Worm (Caenorhabditis elegans) whole organism, L4 larva: ENCODE results near the gene F01F1.14.

Source experiments
- F44E2.7 ChIP-seq: fragments of 200-800 bp; sonication (Bioruptor generic); IDR thresholded peaks from 2 replicates; pipeline ENCODE4 v2.1.2; 2022; ENCODE audit warnings: missing genetic modification characterization, missing compliant biosample characterization
- R02D3.7 ChIP-seq: fragments of 150-350 bp; sonication (generic microtip); optimal IDR thresholded peaks from 3 replicates; lab custom pipeline; 2014; ENCODE audit warnings: missing biosample characterization, missing genetic modification characterization
- T20F7.1 ChIP-seq: fragments of 200-800 bp; sonication (Bioruptor generic); optimal IDR thresholded peaks from 2 replicates; lab custom pipeline; 2018; ENCODE audit warnings: mild to moderate bottlenecking, missing genetic modification characterization, missing compliant biosample characterization
- Y48G9A.11 ChIP-seq: fragments of 200-800 bp; sonication (Bioruptor generic); IDR thresholded peaks from 2 replicates; pipeline ENCODE4 v1.3.6; 2022; ENCODE audit warnings: missing genetic modification reagents, missing genetic modification characterization, missing compliant biosample characterization
- ZK337.2 ChIP-seq: fragments of 200-800 bp; sonication (Bioruptor generic); IDR thresholded peaks from 2 replicates; pipeline ENCODE4 v1.3.6; 2022; ENCODE audit warnings: missing genetic modification reagents, missing genetic modification characterization, missing compliant biosample characterization
- ZK546.5 ChIP-seq, 2 experiments: sonication (generic microtip); optimal IDR thresholded peaks; 2 replicates each; lab custom pipeline; 2017; ENCODE audit warnings: missing biosample characterization in 2 of 2, missing genetic modification characterization in 2 of 2
- aha-1 ChIP-seq: fragments of 150-350 bp; peaks from one replicate; lab custom pipeline; 2014; ENCODE audit warnings: missing biosample characterization, missing genetic modification characterization
- ama-1 ChIP-seq: fragments of 150-350 bp; optimal IDR thresholded peaks from 2 replicates; lab custom pipeline; 2014; ENCODE audit warnings: inconsistent platforms, mixed read lengths
- ceh-62 ChIP-seq: sonication (generic microtip); optimal IDR thresholded peaks from 2 replicates; lab custom pipeline; 2017; ENCODE audit warnings: missing biosample characterization, missing genetic modification characterization
- ceh-82 ChIP-seq: sonication (generic microtip); optimal IDR thresholded peaks from 2 replicates; lab custom pipeline; 2017; ENCODE audit warnings: missing biosample characterization, missing genetic modification characterization
- ctbp-1 ChIP-seq: fragments of 200-800 bp; sonication (Bioruptor generic); IDR thresholded peaks from 2 replicates; pipeline ENCODE4 v1.3.6; 2022; ENCODE audit warnings: missing genetic modification reagents, missing genetic modification characterization, missing compliant biosample characterization
- daf-8 ChIP-seq: fragments of 200-800 bp; sonication (Bioruptor generic); IDR thresholded peaks from 2 replicates; pipeline ENCODE4 v1.3.6; 2022; ENCODE audit warnings: missing genetic modification characterization, missing compliant biosample characterization
- dmd-6 ChIP-seq: fragments of 200-800 bp; sonication (Bioruptor generic); IDR thresholded peaks from 2 replicates; pipeline ENCODE4 v1.3.6; 2022; ENCODE audit warnings: missing genetic modification reagents, missing genetic modification characterization, missing compliant biosample characterization
- dpl-1 ChIP-seq: fragments of 150-350 bp; optimal IDR thresholded peaks from 2 replicates; lab custom pipeline; 2014; ENCODE audit warnings: missing biosample characterization, missing genetic modification reagents, missing genetic modification characterization
- dve-1 ChIP-seq: sonication (generic microtip); optimal IDR thresholded peaks from 2 replicates; lab custom pipeline; 2017; ENCODE audit warnings: antibody characterized with exemption, mild to moderate bottlenecking, missing genetic modification characterization, missing compliant biosample characterization; ENCODE audit not compliant: insufficient read depth
- egl-43 ChIP-seq: fragments of 200-800 bp; sonication (Bioruptor generic); IDR thresholded peaks from 2 replicates; pipeline ENCODE4 v1.3.6; 2022; ENCODE audit warnings: missing genetic modification reagents, missing genetic modification characterization, missing compliant biosample characterization
- fkh-10 ChIP-seq: fragments of 150-350 bp; optimal IDR thresholded peaks from 2 replicates; lab custom pipeline; 2014; ENCODE audit warnings: missing biosample characterization, missing genetic modification reagents, missing genetic modification characterization
- gei-8 ChIP-seq: fragments of 200-800 bp; sonication (Bioruptor generic); optimal IDR thresholded peaks from 2 replicates; lab custom pipeline; 2018; ENCODE audit warnings: mild to moderate bottlenecking, missing genetic modification characterization, missing compliant biosample characterization
- hif-1 ChIP-seq, 2 experiments: sonication (generic microtip); optimal IDR thresholded peaks; 2 replicates each; lab custom pipeline; 2016 to 2017; ENCODE audit warnings: missing compliant biosample characterization in 2 of 2, missing genetic modification characterization in 2 of 2, missing genetic modification reagents in 2 of 2, missing genotype in 2 of 2, mild to moderate bottlenecking in 1 of 2
- hlh-11 ChIP-seq: fragments of 200-800 bp; sonication (Bioruptor generic); optimal IDR thresholded peaks from 2 replicates; lab custom pipeline; 2018; ENCODE audit warnings: mild to moderate bottlenecking, missing genetic modification characterization, missing compliant biosample characterization
- hlh-30 ChIP-seq: sonication (generic microtip); optimal IDR thresholded peaks from 2 replicates; lab custom pipeline; 2017; ENCODE audit warnings: antibody characterized with exemption, mild to moderate bottlenecking, missing genetic modification characterization, missing compliant biosample characterization; ENCODE audit not compliant: insufficient read depth
- jun-1 ChIP-seq: fragments of 150-350 bp; optimal IDR thresholded peaks from 2 replicates; lab custom pipeline; 2014; ENCODE audit warnings: missing biosample characterization, missing genetic modification reagents, missing genetic modification characterization
- lim-7 ChIP-seq: fragments of 200-800 bp; sonication (Bioruptor generic); IDR thresholded peaks from 2 replicates; pipeline ENCODE4 v1.3.6; 2022; ENCODE audit warnings: missing genetic modification characterization, missing compliant biosample characterization
- lin-13 ChIP-seq: fragments of 150-350 bp; optimal IDR thresholded peaks from 2 replicates; lab custom pipeline; 2014; ENCODE audit warnings: missing biosample characterization, missing genetic modification reagents, missing genetic modification characterization
- lin-29 ChIP-seq: fragments of 200-800 bp; sonication (Bioruptor generic); IDR thresholded peaks from 2 replicates; pipeline ENCODE4 v1.3.6; 2022; ENCODE audit warnings: missing genetic modification reagents, missing genetic modification characterization, missing compliant biosample characterization
- lin-38 ChIP-seq: fragments of 200-800 bp; sonication (Bioruptor generic); IDR thresholded peaks from 2 replicates; pipeline ENCODE4 v1.3.6; 2022; ENCODE audit warnings: missing genetic modification reagents, missing genetic modification characterization, missing compliant biosample characterization
- madf-9 ChIP-seq: fragments of 200-800 bp; sonication (Bioruptor generic); conservative IDR thresholded peaks from 2 replicates; pipeline ENCODE4 v1.3.6; 2022; ENCODE audit warnings: missing genetic modification reagents, missing genetic modification characterization, missing compliant biosample characterization
- mdl-1 ChIP-seq, 2 experiments: fragments of 150-350 bp in 1 of 2; sonication (generic microtip) in 1 of 2; optimal IDR thresholded peaks; 2 replicates each; lab custom pipeline; 2014 to 2017; ENCODE audit warnings: missing biosample characterization in 2 of 2, missing genetic modification characterization in 2 of 2
- mep-1 ChIP-seq: fragments of 150-350 bp; sonication (generic microtip); optimal IDR thresholded peaks from 3 replicates; lab custom pipeline; 2014; ENCODE audit warnings: missing biosample characterization, missing genetic modification characterization
- mes-2 ChIP-seq: sonication (generic microtip); optimal IDR thresholded peaks from 2 replicates; lab custom pipeline; 2016; ENCODE audit warnings: missing genotype, mild to moderate bottlenecking, missing genetic modification characterization, missing compliant biosample characterization; ENCODE audit not compliant: poor library complexity, severe bottlenecking
- mxl-3 ChIP-seq: fragments of 200-800 bp; sonication (Bioruptor generic); optimal IDR thresholded peaks from 2 replicates; lab custom pipeline; 2018; ENCODE audit warnings: mild to moderate bottlenecking, missing genetic modification characterization, missing compliant biosample characterization
- nhr-102 ChIP-seq: sonication (generic microtip); optimal IDR thresholded peaks from 2 replicates; lab custom pipeline; 2016; ENCODE audit warnings: mild to moderate bottlenecking, missing genetic modification characterization, moderate library complexity, missing compliant biosample characterization
- nhr-25 ChIP-seq: sonication (generic microtip); optimal IDR thresholded peaks from 2 replicates; lab custom pipeline; 2017; ENCODE audit warnings: missing genetic modification characterization, mild to moderate bottlenecking, missing compliant biosample characterization, antibody characterized with exemption, moderate library complexity, borderline replicate concordance; ENCODE audit not compliant: insufficient read depth
- nhr-28 ChIP-seq: fragments of 150-350 bp; optimal IDR thresholded peaks from 2 replicates; lab custom pipeline; 2014; ENCODE audit warnings: missing biosample characterization, missing genetic modification characterization
- nhr-41 ChIP-seq: fragments of 200-800 bp; sonication (Bioruptor generic); IDR thresholded peaks from 2 replicates; pipeline ENCODE4 v1.3.6; 2022; ENCODE audit warnings: missing genetic modification reagents, missing genetic modification characterization, missing compliant biosample characterization
- nhr-42 ChIP-seq: fragments of 200-800 bp; sonication (Bioruptor generic); IDR thresholded peaks from 2 replicates; pipeline ENCODE4 v1.3.6; 2022; ENCODE audit warnings: missing genetic modification characterization, missing compliant biosample characterization
- nhr-48 ChIP-seq: sonication (generic microtip); optimal IDR thresholded peaks from 2 replicates; lab custom pipeline; 2016; ENCODE audit warnings: mild to moderate bottlenecking, missing genetic modification characterization, missing compliant biosample characterization
- nhr-76 ChIP-seq: fragments of 150-350 bp; optimal IDR thresholded peaks from 2 replicates; lab custom pipeline; 2014; ENCODE audit warnings: missing biosample characterization, missing genetic modification characterization
- nhr-77 ChIP-seq: fragments of 150-350 bp; optimal IDR thresholded peaks from 2 replicates; lab custom pipeline; 2014; ENCODE audit warnings: missing biosample characterization, missing genetic modification characterization
- php-3 ChIP-seq: fragments of 200-800 bp; sonication (Bioruptor generic); IDR thresholded peaks from 2 replicates; pipeline ENCODE4 v1.3.6; 2022; ENCODE audit warnings: missing genetic modification reagents, missing genetic modification characterization, missing compliant biosample characterization
- pqm-1 ChIP-seq: sonication (generic microtip); optimal IDR thresholded peaks from 2 replicates; lab custom pipeline; 2017; ENCODE audit warnings: missing biosample characterization, missing genetic modification characterization
- snpc-4 ChIP-seq: fragments of 150-350 bp; optimal IDR thresholded peaks from 2 replicates; lab custom pipeline; 2014; ENCODE audit warnings: missing biosample characterization, missing genetic modification characterization
- spr-1 ChIP-seq: sonication (generic microtip); optimal IDR thresholded peaks from 2 replicates; lab custom pipeline; 2016; ENCODE audit warnings: mild to moderate bottlenecking, missing genetic modification characterization, missing compliant biosample characterization
- tag-97 ChIP-seq: fragments of 200-800 bp; sonication (Bioruptor generic); IDR thresholded peaks from 2 replicates; pipeline ENCODE4 v1.3.6; 2022; ENCODE audit warnings: missing genetic modification characterization, missing compliant biosample characterization
- unc-130 ChIP-seq: sonication (generic microtip); optimal IDR thresholded peaks from 2 replicates; lab custom pipeline; 2016; ENCODE audit warnings: missing genetic modification reagents, missing genetic modification characterization, missing compliant biosample characterization
- unc-62 ChIP-seq, 3 experiments: fragments of 150-350 bp in 1 of 3; sonication (generic microtip); optimal IDR thresholded peaks in 2 of 3; peaks in 1 of 3; 1 replicate in 1 of 3; 2 replicates in 2 of 3; lab custom pipeline; 2014 to 2017; ENCODE audit warnings: missing biosample characterization in 3 of 3, missing genetic modification characterization in 3 of 3, missing genetic modification reagents in 3 of 3, missing genotype in 1 of 3
- vab-7 ChIP-seq: fragments of 200-800 bp; sonication (Bioruptor generic); IDR thresholded peaks from 2 replicates; pipeline ENCODE4 v1.3.6; 2022; ENCODE audit warnings: missing genetic modification reagents, missing genetic modification characterization, missing compliant biosample characterization
- zag-1 ChIP-seq: fragments of 150-350 bp; optimal IDR thresholded peaks from 2 replicates; lab custom pipeline; 2014; ENCODE audit warnings: missing biosample characterization, missing genetic modification characterization
- zip-11 ChIP-seq: fragments of 200-800 bp; sonication (Bioruptor generic); IDR thresholded peaks from 2 replicates; pipeline ENCODE4 v1.3.6; 2022; ENCODE audit warnings: missing genetic modification characterization, missing compliant biosample characterization
- ztf-7 ChIP-seq: fragments of 150-350 bp; optimal IDR thresholded peaks from 2 replicates; lab custom pipeline; 2014; ENCODE audit warnings: missing biosample characterization, missing genetic modification characterization

F01F1.14 gene

ce11 chrIII:5876140-5876675 is 6.5 kb downstream of the F01F1.14 start, which contains the start of gene aldo-2:
Gene aldo-2, minus strand, starts transcription at chrIII:5876625.
- TF ChIP-seq egl-43 (GFP tag; lab: Robert Waterston, UW): peak; percentile 59; the same call in 1 of the 2 replicates
- no peak for TF ChIP-seq ctbp-1
- TF ChIP-seq fkh-10 (GFP tag; lab: Kevin White, UChicago): no peak
- peak; percentile 43 for TF ChIP-seq mxl-3 (GFP tag; lab: Kevin White, UChicago)
- no peak for TF ChIP-seq php-3 (GFP tag; lab: Robert Waterston, UW)
- TF ChIP-seq nhr-25: no peak
- TF ChIP-seq nhr-28: peak; percentile 7
- TF ChIP-seq R02D3.7 (tag; lab: Kevin White, UChicago): no peak
- peak; percentile 37; the same call in 1 of the 2 replicates for TF ChIP-seq Y48G9A.11
- no peak for TF ChIP-seq lin-29 (GFP tag; lab: Robert Waterston, UW)
- peak in 1 of 2 experiments; percentile 21 for TF ChIP-seq mdl-1 (tag; optimal IDR thresholded peaks at IDR 0.05; lab: Kevin White, UChicago)
- peak; percentile 40; the same call in 1 of the 2 replicates for TF ChIP-seq madf-9
- TF ChIP-seq lin-38 (GFP tag; lab: Robert Waterston, UW): peak; percentile 76
- TF ChIP-seq nhr-48 (tag; lab: Kevin White, UChicago): no peak
- TF ChIP-seq snpc-4 (tag; lab: Kevin White, UChicago): no peak
- TF ChIP-seq dve-1: peak; percentile 12
- peak; percentile 36 for TF ChIP-seq hlh-30 (tag; lab: Kevin White, UChicago)
- TF ChIP-seq dmd-6 (GFP tag; lab: Robert Waterston, UW): peak; percentile 13; the same call in 1 of the 2 replicates
- TF ChIP-seq lin-13 (GFP tag; lab: Kevin White, UChicago): peak; percentile 32
- TF ChIP-seq hlh-11: peak; percentile 32
- no peak for TF ChIP-seq spr-1 (tag; lab: Kevin White, UChicago)
- TF ChIP-seq zip-11 (GFP tag; lab: Robert Waterston, UW): no peak
- 0 out of 2 replicates have a peak, but pooled peaks have one; percentile 19 for TF ChIP-seq ZK337.2 (GFP tag; lab: Robert Waterston, UW)
- peak; percentile 63 for TF ChIP-seq unc-130 (GFP tag; lab: Kevin White, UChicago)
- no peak for TF ChIP-seq ceh-82 (tag; lab: Kevin White, UChicago)
- no peak for TF ChIP-seq jun-1 (tag; lab: Kevin White, UChicago)
- TF ChIP-seq nhr-76 (tag; lab: Kevin White, UChicago): no peak
- TF ChIP-seq lim-7 (GFP tag; lab: Robert Waterston, UW): 0 out of 2 replicates have a peak, but pooled peaks have one; percentile 27
- no peak for TF ChIP-seq nhr-41 (GFP tag; lab: Robert Waterston, UW)
- peak; percentile 12 for TF ChIP-seq mes-2 (tag; lab: Kevin White, UChicago)
- TF ChIP-seq tag-97 (GFP tag; lab: Robert Waterston, UW): no peak
- TF ChIP-seq aha-1 (tag; lab: Kevin White, UChicago): no peak
- TF ChIP-seq ceh-62 (tag; lab: Kevin White, UChicago): no peak
- TF ChIP-seq zag-1 (tag; lab: Kevin White, UChicago): no peak
- no peak for TF ChIP-seq pqm-1 (tag; lab: Kevin White, UChicago)
- no peak for TF ChIP-seq gei-8 (GFP tag; lab: Kevin White, UChicago)
- TF ChIP-seq F44E2.7 (GFP tag; lab: Robert Waterston, UW): no peak
- TF ChIP-seq ama-1 (lab: Kevin White, UChicago): peak; percentile 97
- TF ChIP-seq T20F7.1 (GFP tag; lab: Kevin White, UChicago): no peak
- TF ChIP-seq mep-1: peak; percentile 46
- no peak for TF ChIP-seq nhr-102
- no peak for TF ChIP-seq daf-8 (GFP tag; lab: Robert Waterston, UW)
- TF ChIP-seq dpl-1 (GFP tag; lab: Kevin White, UChicago): peak; percentile 28
- no peak for TF ChIP-seq ZK546.5 (tag; optimal IDR thresholded peaks at IDR 0.05; lab: Kevin White, UChicago)
- TF ChIP-seq hif-1 (tag; optimal IDR thresholded peaks at IDR 0.05; lab: Kevin White, UChicago): peak in 1 of 2 experiments; percentile 56
- peak in 1 of 2 experiments; percentile 96 for TF ChIP-seq unc-62 (GFP tag; optimal IDR thresholded peaks at IDR 0.05 in 1 of 2; lab: Kevin White, UChicago)
- TF ChIP-seq unc-62 (tag; optimal IDR thresholded peaks at IDR 0.05; lab: Kevin White, UChicago): no peak
- TF ChIP-seq ztf-7: no peak
- no peak for TF ChIP-seq nhr-42 (GFP tag; lab: Robert Waterston, UW)
- TF ChIP-seq vab-7 (GFP tag; lab: Robert Waterston, UW): no peak
- no peak for TF ChIP-seq nhr-77 (tag; lab: Kevin White, UChicago)
